Worm (Caenorhabditis elegans) whole organism, late embryonic: ENCODE data around the gene F13H8.5.

Experiments
- F13H6.1 ChIP-seq: sonication (generic microtip); optimal IDR thresholded peaks from 2 replicates; lab custom pipeline; 2016; ENCODE audit warnings: missing genetic modification characterization, missing compliant biosample characterization
- T23F11.4 ChIP-seq: fragments of 200-800 bp; sonication (Bioruptor generic); optimal IDR thresholded peaks from 2 replicates; lab custom pipeline; 2018; ENCODE audit warnings: mild to moderate bottlenecking, missing genetic modification characterization, missing compliant biosample characterization
- ceh-14 ChIP-seq: sonication (generic microtip); optimal IDR thresholded peaks from 2 replicates; lab custom pipeline; 2016; ENCODE audit warnings: missing genotype, missing genetic modification characterization, missing compliant biosample characterization
- ceh-22 ChIP-seq: sonication (generic microtip); optimal IDR thresholded peaks from 2 replicates; lab custom pipeline; 2017; ENCODE audit warnings: missing biosample characterization, missing genetic modification characterization
- ceh-45 ChIP-seq: fragments of 200-800 bp; sonication (Bioruptor generic); IDR thresholded peaks from 2 replicates; pipeline ENCODE4 v1.3.6; 2022; ENCODE audit warnings: missing genetic modification reagents, missing genetic modification characterization, missing compliant biosample characterization
- dve-1 ChIP-seq: sonication (generic microtip); optimal IDR thresholded peaks from 2 replicates; lab custom pipeline; 2017; ENCODE audit warnings: antibody characterized with exemption, mild to moderate bottlenecking, missing genetic modification characterization, missing compliant biosample characterization
- elt-2 ChIP-seq: sonication (generic microtip); optimal IDR thresholded peaks from 2 replicates; lab custom pipeline; 2016; ENCODE audit warnings: missing genetic modification reagents, missing genetic modification characterization, missing compliant biosample characterization
- pag-3 ChIP-seq: sonication (generic microtip); optimal IDR thresholded peaks from 2 replicates; lab custom pipeline; 2016; ENCODE audit warnings: missing compliant biosample characterization, missing genetic modification characterization, borderline replicate concordance
- pat-9 ChIP-seq: fragments of 200-800 bp; sonication (Bioruptor generic); optimal IDR thresholded peaks from 2 replicates; lab custom pipeline; 2018; ENCODE audit warnings: mild to moderate bottlenecking, missing genetic modification characterization, moderate library complexity, missing compliant biosample characterization
- pqm-1 ChIP-seq: sonication (generic microtip); optimal IDR thresholded peaks from 2 replicates; lab custom pipeline; 2016; ENCODE audit warnings: missing genetic modification characterization, missing compliant biosample characterization
- zip-5 ChIP-seq: sonication (generic microtip); optimal IDR thresholded peaks from 2 replicates; lab custom pipeline; 2016; ENCODE audit warnings: missing genetic modification characterization, missing compliant biosample characterization

DNA sequence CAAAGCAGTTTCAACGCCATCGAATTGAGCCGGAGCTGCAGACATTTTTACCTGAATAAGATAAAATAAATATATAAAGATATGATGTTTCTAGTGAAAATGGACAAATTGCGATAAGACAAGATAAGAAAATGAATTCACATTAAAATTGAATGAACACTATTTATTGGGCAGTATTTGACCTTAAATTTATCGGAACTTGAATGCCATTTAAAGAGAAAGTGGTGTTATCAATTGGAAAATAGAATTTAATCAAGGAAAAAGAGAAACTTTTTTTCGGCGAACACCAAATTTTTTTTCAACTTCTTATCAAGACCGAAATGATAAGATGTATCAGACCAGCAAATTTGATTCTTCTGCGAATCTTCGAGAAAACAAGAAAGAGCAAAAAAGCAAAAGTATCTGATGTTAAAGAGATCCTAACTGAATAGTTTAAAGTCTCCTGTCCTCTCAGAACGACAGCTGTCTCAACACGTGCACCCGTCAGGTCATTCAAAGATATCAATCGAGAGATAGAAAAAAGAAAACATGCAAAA lies 34.2 kb upstream of the F13H8.5 start, which contains the start of gene upb-1:
- TF ChIP-seq elt-2 (tag; lab: Kevin White, UChicago): peak; percentile 82
- TF ChIP-seq pag-3 (tag; lab: Kevin White, UChicago): no peak
- TF ChIP-seq pat-9 (tag; lab: Kevin White, UChicago): no peak
- TF ChIP-seq zip-5 (tag; lab: Kevin White, UChicago): no peak
- TF ChIP-seq T23F11.4 (GFP tag; lab: Kevin White, UChicago): no peak
- TF ChIP-seq ceh-45 (GFP tag; lab: Robert Waterston, UW): no peak
- no peak for TF ChIP-seq F13H6.1
- TF ChIP-seq dve-1: no peak
- no peak for TF ChIP-seq ceh-22 (tag; lab: Kevin White, UChicago)
- TF ChIP-seq ceh-14 (tag; lab: Kevin White, UChicago): no peak
- TF ChIP-seq pqm-1 (tag; lab: Kevin White, UChicago): no peak
